Worm (Caenorhabditis elegans) whole organism, early embryonic: ENCODE measurements around the gene taf-11.3.
A peak's percentile ranks its signal among the peaks of the same experiment; 100 is the strongest.

ENCODE experiments used
- B0310.2 ChIP-seq: sonication (generic microtip); optimal IDR thresholded peaks from 2 replicates; lab custom pipeline; 2016; ENCODE audit warnings: mild to moderate bottlenecking, missing genetic modification characterization, missing compliant biosample characterization
- F13C5.2 ChIP-seq: sonication (generic microtip); optimal IDR thresholded peaks from 2 replicates; lab custom pipeline; 2017; ENCODE audit warnings: mild to moderate bottlenecking, missing genetic modification characterization, inconsistent platforms, missing compliant biosample characterization
- aly-1 ChIP-seq: sonication (generic microtip); optimal IDR thresholded peaks from 2 replicates; lab custom pipeline; 2016; ENCODE audit warnings: missing genetic modification characterization, missing compliant biosample characterization
- ama-1 ChIP-seq: fragments of 150-350 bp; optimal IDR thresholded peaks from 2 replicates; lab custom pipeline; 2014
- ceh-13 ChIP-seq: fragments of 200-800 bp; sonication (Bioruptor generic); optimal IDR thresholded peaks from 2 replicates; lab custom pipeline; 2018; ENCODE audit warnings: mild to moderate bottlenecking, missing genetic modification characterization, missing compliant biosample characterization
- ceh-36 ChIP-seq: sonication (generic microtip); optimal IDR thresholded peaks from 2 replicates; lab custom pipeline; 2016; ENCODE audit warnings: missing genetic modification characterization, inconsistent platforms, missing compliant biosample characterization
- ets-7 ChIP-seq: sonication (generic microtip); optimal IDR thresholded peaks from 2 replicates; lab custom pipeline; 2016; ENCODE audit warnings: missing genotype, missing genetic modification characterization, missing compliant biosample characterization
- flt-1 ChIP-seq: fragments of 200-800 bp; sonication (Bioruptor generic); IDR thresholded peaks from 2 replicates; pipeline ENCODE4 v1.3.6; 2022; ENCODE audit warnings: missing genetic modification characterization, missing compliant biosample characterization
- hmbx-1 ChIP-seq: sonication (generic microtip); optimal IDR thresholded peaks from 2 replicates; lab custom pipeline; 2016; ENCODE audit warnings: mild to moderate bottlenecking, missing genetic modification characterization, missing compliant biosample characterization
- hmg-4 ChIP-seq: fragments of 200-800 bp; sonication (Bioruptor generic); optimal IDR thresholded peaks from 2 replicates; lab custom pipeline; 2018; ENCODE audit warnings: mild to moderate bottlenecking, missing genetic modification characterization, missing compliant biosample characterization
- hnd-1 ChIP-seq: sonication (generic microtip); optimal IDR thresholded peaks from 2 replicates; lab custom pipeline; 2016; ENCODE audit warnings: missing genetic modification characterization, missing compliant biosample characterization
- pes-1 ChIP-seq: fragments of 200-800 bp; sonication (Bioruptor generic); IDR thresholded peaks from 2 replicates; pipeline ENCODE4 v1.3.6; 2022; ENCODE audit warnings: missing genetic modification reagents, missing genetic modification characterization, missing compliant biosample characterization
- scrt-1 ChIP-seq: fragments of 200-800 bp; sonication (Bioruptor generic); IDR thresholded peaks from 2 replicates; pipeline ENCODE4 v1.3.6; 2022; ENCODE audit warnings: missing genetic modification characterization, missing compliant biosample characterization
- sea-1 ChIP-seq: fragments of 200-800 bp; sonication (Bioruptor generic); conservative IDR thresholded peaks from 2 replicates; pipeline ENCODE4 v1.3.6; 2022; ENCODE audit warnings: missing genetic modification characterization, missing compliant biosample characterization
- tbx-11 ChIP-seq: fragments of 200-800 bp; sonication (Bioruptor generic); IDR thresholded peaks from 2 replicates; pipeline ENCODE4 v1.3.6; 2022; ENCODE audit warnings: missing genetic modification characterization, missing compliant biosample characterization
- tbx-37 ChIP-seq: fragments of 200-800 bp; sonication (Bioruptor generic); conservative IDR thresholded peaks from 2 replicates; pipeline ENCODE4 v1.3.6; 2022; ENCODE audit warnings: missing genetic modification reagents, missing genetic modification characterization, missing compliant biosample characterization
- tra-4 ChIP-seq: sonication (generic microtip); optimal IDR thresholded peaks from 2 replicates; lab custom pipeline; 2017; ENCODE audit warnings: missing genetic modification characterization, missing compliant biosample characterization

Gene taf-11.3

ce11 chrIII:10505182-10505581 lies at the start of gene taf-11.3, which contains the start of gene urm-1:
Gene taf-11.3 (minus strand): TSS chrIII:10505250.
Gene urm-1 (plus strand): TSS chrIII:10505480.
- 0 out of 2 replicates have a peak, but pooled peaks have one; percentile 28 for TF ChIP-seq flt-1 (GFP tag; lab: Robert Waterston, UW)
- no peak for TF ChIP-seq ceh-13
- TF ChIP-seq B0310.2 (tag; lab: Kevin White, UChicago), result no peak
- TF ChIP-seq ama-1 (lab: Kevin White, UChicago), result no peak
- no peak for TF ChIP-seq scrt-1 (GFP tag; lab: Robert Waterston, UW)
- TF ChIP-seq tbx-11 (GFP tag; lab: Robert Waterston, UW), result no peak
- no peak for TF ChIP-seq hnd-1 (tag; lab: Kevin White, UChicago)

- TF ChIP-seq ceh-13, result no peak
- no peak for TF ChIP-seq flt-1 (GFP tag; lab: Robert Waterston, UW)
- TF ChIP-seq tbx-11 (GFP tag; lab: Robert Waterston, UW), result no peak
- TF ChIP-seq F13C5.2 (tag; lab: Kevin White, UChicago), result no peak
- TF ChIP-seq sea-1 (GFP tag; lab: Robert Waterston, UW), result no peak
These were observed 47.9 kb upstream of the taf-11.3 start, which contains the start of gene T21C12.8 for ce11 chrIII:10552929-10553328. Gene T21C12.8 (minus strand): TSS chrIII:10553029.

ce11 chrIII:10538757-10539213 lies 33.7 kb upstream of the taf-11.3 start, which contains the start of gene nlp-68:
Gene nlp-68 (minus strand): TSS chrIII:10539163.
- TF ChIP-seq tbx-37 (GFP tag; lab: Robert Waterston, UW) (no peak), hnd-1 (tag; lab: Kevin White, UChicago) (no peak)

- TF ChIP-seq ama-1 (lab: Kevin White, UChicago), result no peak
- TF ChIP-seq tbx-11 (GFP tag; lab: Robert Waterston, UW), result no peak
- no peak for TF ChIP-seq ets-7 (tag; lab: Kevin White, UChicago)
- TF ChIP-seq hnd-1 (tag; lab: Kevin White, UChicago), result no peak
- TF ChIP-seq flt-1 (GFP tag; lab: Robert Waterston, UW), result no peak
- TF ChIP-seq scrt-1 (GFP tag; lab: Robert Waterston, UW), result no peak
- TF ChIP-seq B0310.2 (tag; lab: Kevin White, UChicago), result no peak
- no peak for TF ChIP-seq ceh-13
- no peak for TF ChIP-seq F13C5.2 (tag; lab: Kevin White, UChicago)
These were observed 32.5 kb upstream of the taf-11.3 start for ce11 chrIII:10537558-10537957.

- TF ChIP-seq tbx-37 (GFP tag; lab: Robert Waterston, UW) (no peak), hmg-4 (GFP tag; lab: Kevin White, UChicago) (no peak), ceh-36 (no peak), ama-1 (lab: Kevin White, UChicago) (no peak), tra-4 (tag; lab: Kevin White, UChicago) (no peak), sea-1 (GFP tag; lab: Robert Waterston, UW) (no peak), ets-7 (tag; lab: Kevin White, UChicago) (no peak), scrt-1 (GFP tag; lab: Robert Waterston, UW) (no peak), tbx-11 (GFP tag; lab: Robert Waterston, UW) (no peak), hnd-1 (tag; lab: Kevin White, UChicago) (no peak), pes-1 (no peak), F13C5.2 (tag; lab: Kevin White, UChicago) (no peak), ceh-13 (no peak)
These were observed 32.0 kb upstream of the taf-11.3 start for ce11 chrIII:10537003-10537402.

- no peak for TF ChIP-seq hnd-1 (tag; lab: Kevin White, UChicago)
- TF ChIP-seq ets-7 (tag; lab: Kevin White, UChicago), result no peak
- TF ChIP-seq tbx-11 (GFP tag; lab: Robert Waterston, UW), result no peak
- TF ChIP-seq pes-1, result no peak
- no peak for TF ChIP-seq hmbx-1 (tag; lab: Kevin White, UChicago)
- TF ChIP-seq F13C5.2 (tag; lab: Kevin White, UChicago), result no peak
- no peak for TF ChIP-seq scrt-1 (GFP tag; lab: Robert Waterston, UW)
- TF ChIP-seq B0310.2 (tag; lab: Kevin White, UChicago), result no peak
- TF ChIP-seq tra-4 (tag; lab: Kevin White, UChicago), result no peak
- TF ChIP-seq aly-1 (tag; lab: Kevin White, UChicago), result no peak
- no peak for TF ChIP-seq ama-1 (lab: Kevin White, UChicago)
These were observed 31.2 kb upstream of the taf-11.3 start for ce11 chrIII:10536087-10536723.

- TF ChIP-seq tra-4 (tag; lab: Kevin White, UChicago), result no peak
- TF ChIP-seq ceh-36, result no peak
- no peak for TF ChIP-seq tbx-37 (GFP tag; lab: Robert Waterston, UW)
- no peak for TF ChIP-seq hnd-1 (tag; lab: Kevin White, UChicago)
- no peak for TF ChIP-seq flt-1 (GFP tag; lab: Robert Waterston, UW)
- TF ChIP-seq scrt-1 (GFP tag; lab: Robert Waterston, UW), result no peak
- no peak for TF ChIP-seq ama-1 (lab: Kevin White, UChicago)
- TF ChIP-seq B0310.2 (tag; lab: Kevin White, UChicago), result no peak
- TF ChIP-seq sea-1 (GFP tag; lab: Robert Waterston, UW), result no peak
- no peak for TF ChIP-seq tbx-11 (GFP tag; lab: Robert Waterston, UW)
- no peak for TF ChIP-seq ets-7 (tag; lab: Kevin White, UChicago)
- TF ChIP-seq pes-1, result no peak
- TF ChIP-seq ceh-13, result no peak
These were observed 30.2 kb upstream of the taf-11.3 start, which contains the start of gene hpd-1 for ce11 chrIII:10535226-10535625. Gene hpd-1 (plus strand): TSS chrIII:10535526.

ce11 chrIII:10534191-10534590 lies 29.1 kb upstream of the taf-11.3 start:
- TF ChIP-seq hnd-1 (tag; lab: Kevin White, UChicago) (no peak), B0310.2 (tag; lab: Kevin White, UChicago) (no peak), tra-4 (tag; lab: Kevin White, UChicago) (no peak), ceh-36 (no peak), ama-1 (lab: Kevin White, UChicago) (no peak), tbx-11 (GFP tag; lab: Robert Waterston, UW) (no peak), hmg-4 (GFP tag; lab: Kevin White, UChicago) (no peak), ceh-13 (no peak), hmbx-1 (tag; lab: Kevin White, UChicago) (no peak), ets-7 (tag; lab: Kevin White, UChicago) (no peak), scrt-1 (GFP tag; lab: Robert Waterston, UW) (no peak), sea-1 (GFP tag; lab: Robert Waterston, UW) (no peak), pes-1 (no peak), tbx-37 (GFP tag; lab: Robert Waterston, UW) (no peak), aly-1 (tag; lab: Kevin White, UChicago) (no peak), flt-1 (GFP tag; lab: Robert Waterston, UW) (no peak)
